Fruit fly (Drosophila melanogaster): Measurements from ENCODE around the gene Or2a.

The Or2a gene

DNA sequence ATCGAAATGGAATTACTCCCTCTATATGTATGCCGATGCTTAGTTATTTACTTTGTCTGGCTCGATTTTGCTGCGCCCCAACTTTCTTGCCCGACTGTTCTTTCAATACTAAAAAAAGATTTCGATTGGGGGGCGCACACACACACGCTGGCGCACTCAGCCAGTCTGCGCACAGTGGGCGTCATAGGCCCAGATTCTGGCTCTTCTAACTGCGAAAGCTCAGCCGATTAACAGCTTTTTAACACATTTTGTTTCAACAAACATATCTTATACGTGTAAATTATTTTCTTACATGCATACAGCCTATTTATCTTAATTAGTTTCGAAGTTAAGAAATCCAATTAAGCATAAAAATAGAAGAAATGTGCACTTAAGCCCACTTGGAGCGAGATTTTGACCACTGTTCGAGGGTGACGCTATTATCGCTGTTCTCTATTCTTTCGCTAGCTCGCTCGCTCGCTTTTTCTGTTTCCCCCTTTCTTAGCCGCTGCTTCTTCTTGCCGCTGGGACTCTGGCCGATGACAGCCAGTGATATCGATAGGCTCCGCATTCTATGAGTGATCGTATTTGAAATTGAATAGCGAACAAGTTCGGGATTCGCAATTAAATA is 23.7 kb upstream of the Or2a start, which contains the start of gene Vinc:
Gene Vinc, minus strand, starts transcription at position 387 of the 610 bp plus-strand sequence.
- no peak for TF ChIP-seq pan (optimal IDR thresholded peaks at IDR 0.05)
- no peak for TF ChIP-seq EcR (GFP tag; optimal IDR thresholded peaks at IDR 0.05)
- TF ChIP-seq psq (optimal IDR thresholded peaks at IDR 0.05) = no peak
- no peak for TF ChIP-seq usp (GFP tag; optimal IDR thresholded peaks at IDR 0.05)
- TF ChIP-seq Dll (optimal IDR thresholded peaks at IDR 0.05) = no peak
- no peak for TF ChIP-seq CG8478 (optimal IDR thresholded peaks at IDR 0.05)

DNA sequence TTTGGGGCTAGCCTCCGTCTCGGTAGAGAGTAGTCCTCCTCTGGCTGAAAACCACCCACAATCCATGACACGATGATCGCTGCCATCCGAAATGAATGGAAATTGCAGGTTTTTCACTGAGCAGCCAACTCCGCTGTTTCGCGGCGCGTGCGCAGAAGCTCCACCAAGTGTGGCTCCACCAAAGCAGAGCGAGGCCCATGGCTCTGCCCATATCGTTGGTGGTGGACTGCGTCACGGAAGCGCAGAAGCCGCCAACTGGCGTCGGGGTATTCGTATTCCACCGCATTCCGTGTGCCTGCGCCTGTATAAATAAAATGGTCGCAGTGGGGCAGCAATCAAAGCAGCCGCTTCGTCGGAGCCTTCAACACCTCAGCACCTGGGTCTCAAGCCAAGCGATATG is 22.6 kb upstream of the Or2a start, which contains the start of gene CG14052:
Gene CG14052, plus strand, starts transcription at position 301 of the 400 bp plus-strand sequence.
- TF ChIP-seq pan (optimal IDR thresholded peaks at IDR 0.05) (no peak), EcR (GFP tag; optimal IDR thresholded peaks at IDR 0.05) (no peak), usp (GFP tag; optimal IDR thresholded peaks at IDR 0.05) (no peak), Dll (optimal IDR thresholded peaks at IDR 0.05) (no peak), psq (optimal IDR thresholded peaks at IDR 0.05) (no peak), CG8478 (optimal IDR thresholded peaks at IDR 0.05) (no peak)

DNA sequence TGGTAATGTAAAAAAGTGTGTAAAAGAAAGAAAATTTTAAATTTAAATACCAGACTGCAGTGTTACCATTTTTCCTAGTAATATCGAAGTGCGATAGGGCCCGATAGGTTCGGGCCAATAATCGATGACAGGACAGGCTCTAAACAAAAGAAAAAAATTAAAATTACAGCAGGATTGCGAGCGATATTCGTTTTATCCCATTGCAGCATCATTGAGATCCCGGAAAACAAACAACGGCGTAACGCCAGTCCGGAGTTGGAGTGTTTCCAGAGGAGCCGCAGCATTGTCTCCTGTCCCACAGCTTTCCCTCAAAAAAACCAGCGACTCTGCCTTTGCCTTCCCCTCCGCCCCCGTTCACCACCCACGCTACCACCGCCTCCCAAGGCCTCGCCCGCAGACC is 20.9 kb upstream of the Or2a start, which contains the start of gene pcx:
Gene pcx, plus strand, starts transcription at position 159 of the 400 bp plus-strand sequence.
- TF ChIP-seq pan (optimal IDR thresholded peaks at IDR 0.05) (no peak), CG8478 (optimal IDR thresholded peaks at IDR 0.05) (no peak)

DNA sequence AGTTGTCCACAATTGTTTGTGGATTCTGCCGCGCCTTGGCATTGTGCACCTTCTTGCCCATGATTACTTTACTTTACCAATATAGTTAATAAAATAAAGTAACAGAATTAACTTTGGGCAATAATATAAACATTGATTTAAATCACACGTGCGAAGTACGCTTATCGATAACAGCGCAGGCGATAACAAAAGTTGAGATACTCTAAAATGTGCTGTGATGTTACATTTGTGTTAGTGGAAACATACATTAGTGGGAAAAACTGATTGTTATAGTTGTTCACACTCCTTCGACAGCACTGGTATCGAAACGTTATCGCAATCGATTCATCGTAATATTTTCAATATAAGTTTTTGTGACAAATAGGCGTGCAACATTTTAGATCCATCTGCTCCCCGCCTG is 4.2 kb upstream of the Or2a start, which contains the start of gene kz:
Gene kz, minus strand, starts transcription at position 194 of the 400 bp plus-strand sequence.
- TF ChIP-seq usp (GFP tag; optimal IDR thresholded peaks at IDR 0.05) (no peak), psq (optimal IDR thresholded peaks at IDR 0.05) (no peak), EcR (GFP tag; optimal IDR thresholded peaks at IDR 0.05) (no peak), pan (optimal IDR thresholded peaks at IDR 0.05) (no peak), CG8478 (optimal IDR thresholded peaks at IDR 0.05) (no peak)

DNA sequence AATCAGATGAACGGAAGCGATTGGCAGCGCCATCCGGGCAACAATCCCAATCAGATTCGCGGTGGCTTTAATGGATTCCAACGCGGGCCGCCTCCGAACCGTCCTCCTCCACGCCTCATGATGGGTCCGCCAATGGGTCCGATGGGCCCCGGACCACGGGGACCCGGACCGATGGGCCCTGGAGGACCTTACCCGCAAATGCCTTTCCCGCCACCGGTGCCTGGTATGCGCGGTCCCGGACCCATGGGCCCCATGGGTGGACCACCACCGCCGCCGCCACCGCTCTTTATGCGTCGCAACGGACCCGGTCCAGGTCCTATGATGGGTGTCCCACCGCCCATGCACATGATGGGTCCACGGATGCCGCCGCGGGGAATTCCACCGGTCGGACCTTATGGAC is 3.1 kb upstream of the Or2a start:
- TF ChIP-seq usp (GFP tag; optimal IDR thresholded peaks at IDR 0.05) (no peak), Dll (optimal IDR thresholded peaks at IDR 0.05) (no peak), EcR (GFP tag; optimal IDR thresholded peaks at IDR 0.05) (no peak), CG8478 (optimal IDR thresholded peaks at IDR 0.05) (no peak), pan (optimal IDR thresholded peaks at IDR 0.05) (no peak), psq (optimal IDR thresholded peaks at IDR 0.05) (no peak)

DNA sequence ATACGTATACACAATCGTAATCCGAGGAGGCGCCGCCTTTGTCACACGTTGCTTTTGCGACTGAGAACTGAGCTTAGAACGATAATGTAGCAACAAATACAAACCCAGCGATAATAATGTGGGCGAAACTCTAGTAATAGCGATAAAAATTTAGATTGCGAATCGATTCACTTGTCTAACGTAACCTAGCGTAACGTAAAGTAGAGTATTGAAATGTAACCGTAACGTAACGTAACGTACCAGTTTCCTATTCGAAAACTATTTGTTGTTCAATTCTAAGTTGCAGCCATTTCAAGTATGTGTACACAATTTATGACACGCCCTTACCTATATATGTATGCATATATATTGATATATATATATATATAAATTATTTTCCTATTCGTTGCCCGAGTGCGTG is 1.3 kb upstream of the Or2a start:
- TF ChIP-seq usp (GFP tag; optimal IDR thresholded peaks at IDR 0.05) = no peak
- TF ChIP-seq Dll (optimal IDR thresholded peaks at IDR 0.05) = no peak
- TF ChIP-seq psq (optimal IDR thresholded peaks at IDR 0.05) = no peak
- no peak for TF ChIP-seq CG8478 (optimal IDR thresholded peaks at IDR 0.05)
- no peak for TF ChIP-seq EcR (GFP tag; optimal IDR thresholded peaks at IDR 0.05)
- TF ChIP-seq pan (optimal IDR thresholded peaks at IDR 0.05) = no peak

DNA sequence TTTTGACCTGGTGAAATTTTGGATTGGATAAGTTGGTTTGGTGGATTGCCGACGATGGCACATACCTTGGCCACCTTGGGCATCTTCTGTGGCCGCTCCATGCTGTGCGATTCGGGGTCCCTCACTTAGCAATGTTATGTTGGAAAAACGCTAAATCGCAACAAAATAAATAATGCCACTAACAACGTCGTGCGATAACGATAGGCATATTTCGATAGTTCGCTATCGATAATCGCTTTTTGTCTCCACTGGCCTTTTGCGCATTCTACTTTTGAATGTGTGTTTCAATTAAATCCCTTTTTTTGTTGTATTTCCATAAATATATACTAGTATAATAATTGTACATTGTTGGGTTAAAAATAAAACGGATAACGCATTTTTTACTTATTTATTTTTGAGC is 3.7 kb downstream of the Or2a start, which contains the start of gene crn:
Gene crn, minus strand, starts transcription at position 221 of the 400 bp plus-strand sequence.
- no peak for TF ChIP-seq pan (optimal IDR thresholded peaks at IDR 0.05)
- TF ChIP-seq CG8478 (optimal IDR thresholded peaks at IDR 0.05) = no peak
- no peak for TF ChIP-seq Dll (optimal IDR thresholded peaks at IDR 0.05)
- TF ChIP-seq EcR (GFP tag; optimal IDR thresholded peaks at IDR 0.05) = no peak
- no peak for TF ChIP-seq usp (GFP tag; optimal IDR thresholded peaks at IDR 0.05)
- TF ChIP-seq psq (optimal IDR thresholded peaks at IDR 0.05) = no peak

DNA sequence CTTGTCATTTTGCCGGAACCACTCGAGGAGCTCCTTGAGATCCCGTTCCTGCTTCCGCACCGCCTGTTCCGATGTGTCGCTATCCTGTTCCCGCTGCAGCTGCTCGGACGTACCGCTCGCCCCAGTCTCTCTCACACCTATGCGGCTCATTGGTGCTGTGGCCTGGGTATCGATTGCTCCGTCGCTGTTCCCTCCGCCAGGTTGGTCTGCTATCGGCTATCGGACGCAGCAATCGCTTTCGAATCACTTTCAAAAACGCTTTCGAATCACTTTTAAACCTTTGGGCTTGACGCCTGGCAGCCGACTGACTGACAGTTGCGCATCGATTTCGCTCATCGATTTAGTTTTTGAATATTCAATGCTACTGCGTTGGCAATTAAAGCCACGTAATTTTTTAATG is 5.7 kb downstream of the Or2a start, which contains the start of gene CG3191:
Gene CG3191, minus strand, starts transcription at position 306 of the 400 bp plus-strand sequence.
- no peak for TF ChIP-seq Dll (optimal IDR thresholded peaks at IDR 0.05)

DNA sequence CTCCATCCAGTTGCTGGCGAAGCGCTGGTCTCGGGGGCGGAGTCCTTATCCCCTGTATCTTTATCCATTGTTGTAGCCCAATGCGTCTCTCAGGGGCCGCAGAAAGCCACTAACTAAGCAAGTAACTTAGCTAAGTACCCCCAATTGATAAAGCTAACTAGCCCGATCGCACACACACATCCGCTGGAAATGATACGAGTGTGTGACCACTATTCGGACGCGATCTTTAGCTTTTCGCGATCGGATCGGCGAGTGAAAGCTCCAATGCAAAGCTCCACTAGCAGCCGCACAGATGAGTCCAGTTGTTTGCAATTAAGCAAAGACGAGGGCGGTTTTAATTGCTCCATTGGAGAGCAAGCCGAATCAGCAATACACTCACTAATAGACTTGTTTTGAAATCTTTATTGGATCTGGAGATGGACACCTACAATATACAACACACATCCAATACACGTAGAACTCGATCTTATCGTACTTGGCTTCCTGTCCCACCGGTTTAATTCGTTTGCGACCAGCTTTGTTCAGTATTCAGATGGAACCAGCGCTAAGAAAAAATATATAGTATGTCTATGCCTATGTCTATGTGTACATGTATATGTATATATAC is 8.1 kb downstream of the Or2a start, which contains the start of gene CG3091:
Gene CG3091, minus strand, starts transcription at position 178 of the 607 bp plus-strand sequence.
- no peak for TF ChIP-seq pan (optimal IDR thresholded peaks at IDR 0.05)
- TF ChIP-seq CG8478 (optimal IDR thresholded peaks at IDR 0.05) = no peak
- TF ChIP-seq usp (GFP tag; optimal IDR thresholded peaks at IDR 0.05) = no peak
- TF ChIP-seq psq (optimal IDR thresholded peaks at IDR 0.05) = no peak
- TF ChIP-seq EcR (GFP tag; optimal IDR thresholded peaks at IDR 0.05) = no peak
- TF ChIP-seq Dll (optimal IDR thresholded peaks at IDR 0.05) = no peak

DNA sequence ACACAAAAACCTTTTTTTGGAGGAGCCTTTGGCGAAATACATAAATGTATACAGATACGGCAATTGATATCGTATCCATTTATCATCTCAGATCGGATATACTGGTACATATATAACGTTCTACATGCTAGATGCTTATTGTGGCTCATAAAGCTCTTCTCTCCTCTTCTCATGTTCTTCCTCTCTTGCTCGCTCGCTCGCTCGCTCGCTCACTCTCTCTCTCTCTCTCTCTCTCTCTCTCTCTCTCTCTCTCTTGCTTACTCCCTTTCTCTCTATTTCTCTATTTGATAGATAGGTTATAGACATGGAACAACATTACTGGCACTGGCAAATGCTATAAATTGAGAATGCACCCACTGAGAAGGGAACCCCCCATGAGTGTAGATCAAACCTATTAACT is 9.0 kb downstream of the Or2a start:
- no peak for TF ChIP-seq EcR (GFP tag; optimal IDR thresholded peaks at IDR 0.05)
- TF ChIP-seq psq (optimal IDR thresholded peaks at IDR 0.05) = no peak
- TF ChIP-seq CG8478 (optimal IDR thresholded peaks at IDR 0.05) = no peak
- no peak for TF ChIP-seq usp (GFP tag; optimal IDR thresholded peaks at IDR 0.05)
- TF ChIP-seq pan (optimal IDR thresholded peaks at IDR 0.05) = no peak
- TF ChIP-seq Dll (optimal IDR thresholded peaks at IDR 0.05) = no peak

DNA sequence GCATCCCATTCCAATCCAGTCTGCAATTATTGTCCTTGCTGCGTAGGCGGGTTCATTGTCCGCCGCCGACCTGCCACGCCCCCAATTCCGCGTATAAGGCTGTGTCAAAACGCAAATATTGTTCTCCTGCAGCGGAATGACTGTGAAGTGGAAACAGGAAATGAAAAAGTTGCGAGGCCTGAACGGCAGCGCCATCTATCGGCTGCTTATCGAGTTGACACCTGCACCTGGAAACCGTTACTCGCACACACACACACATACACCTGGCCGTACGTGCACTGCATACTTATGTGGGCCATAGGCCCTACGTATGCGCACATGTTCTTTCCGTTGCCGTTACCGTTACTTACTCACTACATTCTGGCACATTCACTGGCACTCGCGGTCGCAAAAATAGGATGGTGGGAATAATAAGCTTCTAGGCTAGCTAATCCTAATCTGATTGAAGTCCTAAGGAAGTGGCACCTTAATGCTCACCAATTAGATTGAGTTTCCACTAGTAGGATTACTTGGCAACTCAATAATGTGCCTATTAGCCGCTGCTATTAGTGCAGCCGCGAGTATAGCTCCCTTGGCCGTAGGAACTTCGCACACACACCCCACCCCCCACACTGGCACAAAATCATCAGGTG is 12.7 kb downstream of the Or2a start:
- TF ChIP-seq usp (GFP tag; optimal IDR thresholded peaks at IDR 0.05) = no peak
- no peak for TF ChIP-seq Dll (optimal IDR thresholded peaks at IDR 0.05)
- no peak for TF ChIP-seq EcR (GFP tag; optimal IDR thresholded peaks at IDR 0.05)
- TF ChIP-seq pan (optimal IDR thresholded peaks at IDR 0.05) = no peak
- no peak for TF ChIP-seq CG8478 (optimal IDR thresholded peaks at IDR 0.05)
- no peak for TF ChIP-seq psq (optimal IDR thresholded peaks at IDR 0.05)

DNA sequence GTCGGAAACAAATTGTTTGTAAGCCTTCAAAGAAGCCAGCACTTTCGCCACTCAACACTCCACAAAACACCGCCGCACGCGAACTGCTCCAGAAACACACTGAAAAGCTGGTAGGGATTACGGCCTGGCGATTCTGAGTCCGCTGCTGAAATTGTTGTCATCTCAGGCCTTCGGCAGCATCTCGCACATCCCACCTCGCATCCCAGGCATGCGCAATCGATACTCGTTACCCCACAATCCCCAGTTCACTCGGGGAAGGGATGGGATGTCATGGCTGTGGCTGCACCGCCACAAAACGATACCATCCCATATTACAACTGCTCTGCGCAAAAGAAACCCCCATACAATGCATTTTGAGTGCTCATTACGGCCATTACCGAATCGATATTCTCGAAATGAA is 13.7 kb downstream of the Or2a start, which contains the start of gene CG3078:
Gene CG3078, minus strand, starts transcription at position 101 of the 400 bp plus-strand sequence.
- no peak for TF ChIP-seq usp (GFP tag; optimal IDR thresholded peaks at IDR 0.05)
- TF ChIP-seq pan (optimal IDR thresholded peaks at IDR 0.05) = no peak
- TF ChIP-seq psq (optimal IDR thresholded peaks at IDR 0.05) = no peak
- TF ChIP-seq EcR (GFP tag; optimal IDR thresholded peaks at IDR 0.05) = no peak
- no peak for TF ChIP-seq Dll (optimal IDR thresholded peaks at IDR 0.05)
- TF ChIP-seq CG8478 (optimal IDR thresholded peaks at IDR 0.05) = no peak
